Worm (Caenorhabditis elegans) whole organism, L1 larva: ENCODE results near the gene nhr-46.
A peak's percentile ranks its signal among the peaks of the same experiment; 100 is the strongest.

ENCODE experiments used
- C16A3.4 ChIP-seq: fragments of 150-350 bp; optimal IDR thresholded peaks from 2 replicates; lab custom pipeline; 2014; ENCODE audit warnings: missing biosample characterization, missing genetic modification characterization
- C34B4.2 ChIP-seq: sonication (generic microtip); optimal IDR thresholded peaks from 2 replicates; lab custom pipeline; 2017; ENCODE audit warnings: mild to moderate bottlenecking, missing genetic modification characterization, missing compliant biosample characterization
- alr-1 ChIP-seq: fragments of 200-800 bp; sonication (Bioruptor generic); optimal IDR thresholded peaks from 2 replicates; lab custom pipeline; 2018; ENCODE audit warnings: borderline replicate concordance, mild to moderate bottlenecking, missing genetic modification characterization, missing compliant biosample characterization
- ama-1 ChIP-seq: fragments of 150-350 bp; optimal IDR thresholded peaks from 2 replicates; lab custom pipeline; 2014
- blmp-1 ChIP-seq: fragments of 150-350 bp; optimal IDR thresholded peaks from 2 replicates; lab custom pipeline; 2014; ENCODE audit warnings: missing biosample characterization, missing genetic modification characterization
- ceh-82 ChIP-seq, 3 experiments: fragments of 150-350 bp in 1 of 3; sonication (generic microtip) in 2 of 3; optimal IDR thresholded peaks; 2 replicates each; lab custom pipeline; 2014 to 2017; ENCODE audit warnings: missing biosample characterization in 3 of 3, missing genetic modification characterization in 3 of 3
- efl-1 ChIP-seq, 4 experiments: fragments of 150-350 bp; optimal IDR thresholded peaks in 3 of 4; peaks in 1 of 4; 1 replicate in 1 of 4; 2 replicates in 3 of 4; lab custom pipeline; 2014; ENCODE audit warnings: missing biosample characterization in 2 of 4, missing genetic modification characterization in 2 of 4, missing genetic modification reagents in 2 of 4
- elt-3 ChIP-seq, 6 experiments: fragments of 150-350 bp in 1 of 6; sonication (generic microtip); optimal IDR thresholded peaks; 2 replicates each; lab custom pipeline; 2017 to 2018; ENCODE audit warnings: missing biosample characterization in 6 of 6, missing genetic modification characterization in 6 of 6, inconsistent platforms in 1 of 6
- fkh-10 ChIP-seq: sonication (generic microtip); optimal IDR thresholded peaks from 2 replicates; lab custom pipeline; 2017; ENCODE audit warnings: missing biosample characterization, missing genetic modification reagents, missing genetic modification characterization
- fkh-8 ChIP-seq: sonication (generic microtip); optimal IDR thresholded peaks from 2 replicates; lab custom pipeline; 2016; ENCODE audit warnings: mild to moderate bottlenecking, missing genetic modification characterization, missing compliant biosample characterization
- hpl-2 ChIP-seq: fragments of 150-350 bp; optimal IDR thresholded peaks from 2 replicates; lab custom pipeline; 2014; ENCODE audit warnings: missing biosample characterization, missing genetic modification reagents, missing genetic modification characterization
- jun-1 ChIP-seq: fragments of 150-350 bp; optimal IDR thresholded peaks from 2 replicates; lab custom pipeline; 2014; ENCODE audit warnings: missing biosample characterization, missing genetic modification reagents, missing genetic modification characterization
- lin-13 ChIP-seq: fragments of 150-350 bp; optimal IDR thresholded peaks from 2 replicates; lab custom pipeline; 2014; ENCODE audit warnings: missing biosample characterization, missing genetic modification reagents, missing genetic modification characterization
- lin-14 ChIP-seq: fragments of 200-800 bp; sonication (Bioruptor generic); optimal IDR thresholded peaks from 2 replicates; lab custom pipeline; 2018; ENCODE audit warnings: mild to moderate bottlenecking, missing genetic modification characterization, moderate library complexity, missing compliant biosample characterization
- mdl-1 ChIP-seq, 2 experiments: fragments of 150-350 bp; optimal IDR thresholded peaks; 2 replicates each; lab custom pipeline; 2014 to 2017; ENCODE audit warnings: missing biosample characterization in 2 of 2, missing genetic modification characterization in 2 of 2, inconsistent platforms in 1 of 2
- mep-1 ChIP-seq: fragments of 150-350 bp; optimal IDR thresholded peaks from 2 replicates; lab custom pipeline; 2014; ENCODE audit warnings: missing biosample characterization, missing genetic modification characterization
- nhr-11 ChIP-seq: fragments of 150-350 bp; optimal IDR thresholded peaks from 2 replicates; lab custom pipeline; 2014; ENCODE audit warnings: missing biosample characterization, missing genetic modification characterization
- nhr-19 ChIP-seq: fragments of 200-800 bp; sonication (Bioruptor generic); conservative IDR thresholded peaks from 2 replicates; pipeline ENCODE4 v1.3.6; 2022; ENCODE audit warnings: missing genetic modification characterization, missing compliant biosample characterization
- nhr-85 ChIP-seq: sonication (generic microtip); peaks from one replicate; lab custom pipeline; 2016; ENCODE audit warnings: missing genetic modification characterization, inconsistent platforms, missing compliant biosample characterization
- snu-23 ChIP-seq: sonication (generic microtip); optimal IDR thresholded peaks from 2 replicates; lab custom pipeline; 2016; ENCODE audit warnings: missing genetic modification characterization, missing compliant biosample characterization
- sox-4 ChIP-seq: sonication (generic microtip); optimal IDR thresholded peaks from 2 replicates; lab custom pipeline; 2016; ENCODE audit warnings: missing genetic modification characterization, missing compliant biosample characterization
- unc-62 ChIP-seq: fragments of 150-350 bp; optimal IDR thresholded peaks from 2 replicates; lab custom pipeline; 2014; ENCODE audit warnings: missing biosample characterization, missing genetic modification reagents, missing genetic modification characterization
- unc-86 ChIP-seq: sonication (generic microtip); optimal IDR thresholded peaks from 2 replicates; lab custom pipeline; 2016; ENCODE audit warnings: missing genetic modification characterization, missing compliant biosample characterization
- xbp-1 ChIP-seq: sonication (generic microtip); optimal IDR thresholded peaks from 2 replicates; lab custom pipeline; 2016; ENCODE audit warnings: missing genetic modification characterization, missing compliant biosample characterization
- zag-1 ChIP-seq: fragments of 150-350 bp; optimal IDR thresholded peaks from 2 replicates; lab custom pipeline; 2014; ENCODE audit warnings: missing biosample characterization, missing genetic modification characterization

nhr-46 gene

ce11 chrIV:5731597-5731996 lies 26.1 kb downstream of the nhr-46 start, which contains the start of gene H35B03.2 (continued):
- TF ChIP-seq nhr-19 (GFP tag; lab: Robert Waterston, UW): peak; percentile 69
- no peak for TF ChIP-seq ama-1
- no peak for TF ChIP-seq zag-1 (tag; lab: Kevin White, UChicago)

ce11 chrIV:5725300-5725699 lies 32.4 kb downstream of the nhr-46 start, which contains the start of gene H35B03.1:
H35B03.1 (plus strand) TSS chrIV:5725600.
- TF ChIP-seq sox-4 (no peak), lin-14 (GFP tag; lab: Kevin White, UChicago) (peak; percentile 17), C34B4.2 (tag; lab: Kevin White, UChicago) (no peak), fkh-8 (tag; lab: Kevin White, UChicago) (peak; percentile 21), efl-1 (optimal IDR thresholded peaks at IDR 0.05; lab: Kevin White, UChicago) (no peak), efl-1 (GFP tag; optimal IDR thresholded peaks at IDR 0.05 in 1 of 2; lab: Kevin White, UChicago) (peak in 1 of 2 experiments; percentile 26), mdl-1 (tag; optimal IDR thresholded peaks at IDR 0.05; lab: Kevin White, UChicago) (no peak)

ce11 chrIV:5723659-5724058 lies 34.0 kb downstream of the nhr-46 start:
- TF ChIP-seq lin-14 (GFP tag; lab: Kevin White, UChicago) (peak; percentile 50), snu-23 (GFP tag; lab: Kevin White, UChicago) (no peak), fkh-10 (GFP tag; lab: Kevin White, UChicago) (peak; percentile 70), nhr-85 (tag; lab: Kevin White, UChicago) (peak; percentile 39)

- TF ChIP-seq efl-1 (optimal IDR thresholded peaks at IDR 0.05; lab: Kevin White, UChicago) (no peak), efl-1 (GFP tag; optimal IDR thresholded peaks at IDR 0.05 in 1 of 2; lab: Kevin White, UChicago) (peak in 1 of 2 experiments; percentile 41), alr-1 (no peak), fkh-10 (GFP tag; lab: Kevin White, UChicago) (peak; percentile 29)
Measured at ce11 chrIV:5715341-5716112, 42.1 kb downstream of the nhr-46 start.

ce11 chrIV:5708796-5709195 lies 48.9 kb downstream of the nhr-46 start, which contains the start of gene C55C3.1:
C55C3.1 (plus strand) TSS chrIV:5709096.
- peak; percentile 19 for TF ChIP-seq nhr-85 (tag; lab: Kevin White, UChicago)
- TF ChIP-seq C16A3.4 (tag; lab: Kevin White, UChicago): no peak
- TF ChIP-seq nhr-11 (tag; lab: Kevin White, UChicago): no peak
- TF ChIP-seq unc-86: no peak
- no peak for TF ChIP-seq lin-13 (GFP tag; lab: Kevin White, UChicago)
- TF ChIP-seq blmp-1 (tag; lab: Kevin White, UChicago): peak; percentile 88
- no peak for TF ChIP-seq xbp-1
- no peak for TF ChIP-seq ceh-82 (tag; optimal IDR thresholded peaks at IDR 0.05; lab: Kevin White, UChicago)
- TF ChIP-seq unc-62: no peak

ce11 chrIV:5706603-5707002 lies 51.1 kb downstream of the nhr-46 start:
- TF ChIP-seq snu-23 (GFP tag; lab: Kevin White, UChicago) (peak; percentile 27), elt-3 (tag; optimal IDR thresholded peaks at IDR 0.05; lab: Kevin White, UChicago) (peak in 1 of 6 experiments; percentile 59), mep-1 (tag; lab: Kevin White, UChicago) (peak; percentile 3), nhr-85 (tag; lab: Kevin White, UChicago) (peak; percentile 46), blmp-1 (tag; lab: Kevin White, UChicago) (peak; percentile 79), nhr-19 (GFP tag; lab: Robert Waterston, UW) (no peak), jun-1 (no peak)
- TF ChIP-seq, all 84 proteins: peak for 5

ce11 chrIV:5703917-5704316 lies 53.7 kb downstream of the nhr-46 start:
- TF ChIP-seq hpl-2 (GFP tag; lab: Kevin White, UChicago): no peak
- TF ChIP-seq xbp-1: no peak
- TF ChIP-seq nhr-85 (tag; lab: Kevin White, UChicago): peak; percentile 58
- peak; percentile 99 for TF ChIP-seq blmp-1 (tag; lab: Kevin White, UChicago)
- TF ChIP-seq ceh-82 (tag; optimal IDR thresholded peaks at IDR 0.05; lab: Kevin White, UChicago): no peak
- TF ChIP-seq ama-1: no peak
